Fruit fly (Drosophila melanogaster) whole organism, embryonic: ENCODE results near the gene brv3.

ENCODE experiments used
- Bteb2 ChIP-seq: fragments of 200-800 bp; sonication (Bioruptor generic); optimal IDR thresholded peaks from 2 replicates; lab custom pipeline; 2016; ENCODE audit warnings: missing biosample characterization, missing genetic modification characterization
- CG10267 ChIP-seq: fragments of 200-800 bp; sonication (Bioruptor generic); optimal IDR thresholded peaks from 2 replicates; lab custom pipeline; 2018; ENCODE audit warnings: missing biosample characterization, mild to moderate bottlenecking, missing genetic modification characterization, moderate library complexity
- CG11723 ChIP-seq: fragments of 200-800 bp; sonication (Bioruptor generic); optimal IDR thresholded peaks from 2 replicates; lab custom pipeline; 2017; ENCODE audit warnings: missing biosample characterization, mild to moderate bottlenecking, missing genetic modification characterization
- CG15479 ChIP-seq: fragments of 200-800 bp; sonication (Bioruptor generic); optimal IDR thresholded peaks from 3 replicates; lab custom pipeline; 2019; ENCODE audit warnings: missing biosample characterization, mild to moderate bottlenecking, missing genetic modification characterization, moderate library complexity
- CG17612 ChIP-seq: fragments of 200-800 bp; sonication (Bioruptor generic); IDR thresholded peaks from 2 replicates; pipeline ENCODE4 v1.3.6; 2022; ENCODE audit warnings: missing biosample characterization, missing genetic modification characterization
- CG18476 ChIP-seq: fragments of 200-800 bp; sonication (Bioruptor generic); optimal IDR thresholded peaks from 2 replicates; lab custom pipeline; 2016; ENCODE audit warnings: missing biosample characterization, mild to moderate bottlenecking, missing genetic modification characterization
- CG30020 ChIP-seq: fragments of 200-800 bp; optimal IDR thresholded peaks from 2 replicates; lab custom pipeline; 2019; ENCODE audit warnings: missing biosample characterization, mild to moderate bottlenecking, missing genetic modification characterization, moderate library complexity
- CG32767 ChIP-seq: fragments of 200-800 bp; sonication (Bioruptor generic); IDR thresholded peaks from 2 replicates; pipeline ENCODE4 v1.3.6; 2022; ENCODE audit warnings: missing biosample characterization, missing genetic modification characterization
- CG3726 ChIP-seq: fragments of 200-800 bp; sonication (Bioruptor generic); IDR thresholded peaks from 3 replicates; pipeline ENCODE4, ENCODE4 v1.3.6; 2022; ENCODE audit warnings: missing biosample characterization, missing genetic modification characterization
- CG4328 ChIP-seq: fragments of 200-800 bp; sonication (Bioruptor generic); optimal IDR thresholded peaks from 3 replicates; lab custom pipeline; 2017; ENCODE audit warnings: missing biosample characterization, missing genetic modification reagents, missing genetic modification characterization
- CG6272 ChIP-seq: fragments of 200-800 bp; sonication (Bioruptor generic); IDR thresholded peaks from 2 replicates; pipeline ENCODE4 v1.3.6; 2022; ENCODE audit warnings: missing biosample characterization, missing genetic modification characterization
- CG6765 ChIP-seq: fragments of 200-800 bp; sonication (Bioruptor generic); optimal IDR thresholded peaks from 3 replicates; lab custom pipeline; 2017; ENCODE audit warnings: missing biosample characterization, mild to moderate bottlenecking, missing genetic modification characterization
- CG8089 ChIP-seq: fragments of 200-800 bp; sonication (Bioruptor generic); optimal IDR thresholded peaks from 3 replicates; lab custom pipeline; 2016; ENCODE audit warnings: missing biosample characterization, missing genetic modification characterization
- CG9817 ChIP-seq: fragments of 200-800 bp; sonication (Bioruptor generic); optimal IDR thresholded peaks from 2 replicates; lab custom pipeline; 2018; ENCODE audit warnings: missing biosample characterization, mild to moderate bottlenecking, missing genetic modification characterization, moderate library complexity
- D19B ChIP-seq: fragments of 200-800 bp; sonication (Bioruptor generic); optimal IDR thresholded peaks from 2 replicates; lab custom pipeline; 2017; ENCODE audit warnings: missing biosample characterization, mild to moderate bottlenecking, missing genetic modification characterization
- Dbx ChIP-seq: fragments of 200-800 bp; sonication (Bioruptor generic); IDR thresholded peaks from 3 replicates; pipeline ENCODE4 v1.3.6; 2022; ENCODE audit warnings: missing biosample characterization, missing genetic modification characterization
- Drgx ChIP-seq: fragments of 200-800 bp; sonication (Bioruptor generic); IDR thresholded peaks from 2 replicates; pipeline ENCODE4 v1.3.6; 2022; ENCODE audit warnings: missing biosample characterization, missing genetic modification characterization
- E2f1 ChIP-seq: fragments of 200-800 bp; sonication (Bioruptor generic); IDR thresholded peaks from 2 replicates; pipeline ENCODE4 v1.3.6; 2022; ENCODE audit warnings: missing biosample characterization, missing genetic modification characterization
- Fer1 ChIP-seq: fragments of 200-800 bp; sonication (Bioruptor generic); optimal IDR thresholded peaks from 2 replicates; lab custom pipeline; 2017; ENCODE audit warnings: missing biosample characterization, mild to moderate bottlenecking, missing genetic modification characterization
- Hand ChIP-seq: fragments of 200-800 bp; sonication (Bioruptor generic); optimal IDR thresholded peaks from 2 replicates; lab custom pipeline; 2017; ENCODE audit warnings: mild to moderate bottlenecking, missing biosample characterization, missing genetic modification reagents, missing genetic modification characterization
- Hr51 ChIP-seq, 2 experiments: fragments of 200-800 bp; sonication (Bioruptor generic); optimal IDR thresholded peaks; 2 replicates in 1 of 2; 3 replicates in 1 of 2; lab custom pipeline; 2016 to 2018; ENCODE audit warnings: missing biosample characterization in 2 of 2, missing genetic modification characterization in 2 of 2, mild to moderate bottlenecking in 1 of 2, moderate library complexity in 1 of 2
- Mrtf ChIP-seq: fragments of 200-800 bp; sonication (Bioruptor generic); IDR thresholded peaks from 3 replicates; pipeline ENCODE4 v1.3.6; 2022; ENCODE audit warnings: missing biosample characterization, missing genetic modification characterization
- Nf-YA ChIP-seq: fragments of 200-800 bp; sonication (Bioruptor generic); IDR thresholded peaks from 2 replicates; pipeline ENCODE4 v1.3.6; 2022; ENCODE audit warnings: missing biosample characterization, missing genetic modification characterization
- Opbp ChIP-seq: fragments of 200-800 bp; sonication (Bioruptor generic); IDR thresholded peaks from 3 replicates; pipeline ENCODE4 v1.3.6; 2022; ENCODE audit warnings: missing biosample characterization, missing genetic modification characterization; ENCODE audit not compliant: partially characterized antibody
- cad ChIP-seq: fragments of >200 bp; optimal IDR thresholded peaks from 2 replicates; lab custom pipeline; 2017; ENCODE audit warnings: missing biosample characterization, missing genetic modification characterization
- cg ChIP-seq: fragments of 200-800 bp; sonication (Bioruptor generic); optimal IDR thresholded peaks from 3 replicates; lab custom pipeline; 2019; ENCODE audit warnings: missing biosample characterization, mild to moderate bottlenecking, missing genetic modification characterization, moderate library complexity
- chm ChIP-seq: fragments of 200-800 bp; sonication (Bioruptor generic); IDR thresholded peaks from 2 replicates; pipeline ENCODE4 v1.3.6; 2022; ENCODE audit warnings: missing biosample characterization, missing genetic modification characterization
- da ChIP-seq: fragments of 200-800 bp; sonication (Bioruptor generic); optimal IDR thresholded peaks from 2 replicates; lab custom pipeline; 2016; ENCODE audit warnings: missing biosample characterization, missing genetic modification characterization
- en ChIP-seq: fragments of 200-800 bp; sonication (Bioruptor generic); optimal IDR thresholded peaks from 2 replicates; lab custom pipeline; 2016; ENCODE audit warnings: missing biosample characterization, missing genetic modification characterization
- eve ChIP-seq, 2 experiments: fragments of >200 bp; optimal IDR thresholded peaks; 2 replicates each; lab custom pipeline; 2017; ENCODE audit warnings: missing biosample characterization in 2 of 2, missing genetic modification characterization in 2 of 2
- gfzf ChIP-seq: fragments of 200-800 bp; sonication (Bioruptor generic); optimal IDR thresholded peaks from 2 replicates; lab custom pipeline; 2016; ENCODE audit warnings: missing biosample characterization, mild to moderate bottlenecking, missing genetic modification characterization, moderate library complexity
- gsb ChIP-seq: fragments of 200-800 bp; sonication (Bioruptor generic); IDR thresholded peaks from 2 replicates; pipeline ENCODE4 v1.3.6; 2022; ENCODE audit warnings: missing biosample characterization, missing genetic modification characterization
- her ChIP-seq: fragments of 200-800 bp; sonication (Bioruptor generic); optimal IDR thresholded peaks from 2 replicates; lab custom pipeline; 2016; ENCODE audit warnings: missing biosample characterization, missing genetic modification characterization
- inv ChIP-seq: fragments of 200-800 bp; sonication (Bioruptor generic); IDR thresholded peaks from 2 replicates; pipeline ENCODE4 v1.3.6; 2022; ENCODE audit warnings: missing biosample characterization, missing genetic modification characterization; ENCODE audit not compliant: partially characterized antibody
- ken ChIP-seq: fragments of 200-800 bp; sonication (Bioruptor generic); IDR thresholded peaks from 3 replicates; pipeline ENCODE4 v1.3.6; 2022; ENCODE audit warnings: missing biosample characterization, missing genetic modification characterization
- lab ChIP-seq: fragments of 200-800 bp; sonication (Bioruptor generic); optimal IDR thresholded peaks from 3 replicates; lab custom pipeline; 2017; ENCODE audit warnings: missing biosample characterization, missing genetic modification characterization, mild to moderate bottlenecking, moderate library complexity, missing genetic modification reagents
- lmd ChIP-seq: fragments of 200-800 bp; sonication (Bioruptor generic); IDR thresholded peaks from 2 replicates; pipeline ENCODE4 v1.3.6; 2022; ENCODE audit warnings: missing biosample characterization, missing genetic modification characterization
- oc ChIP-seq: fragments of 200-800 bp; sonication (Bioruptor generic); optimal IDR thresholded peaks from 2 replicates; lab custom pipeline; 2018; ENCODE audit warnings: missing biosample characterization, mild to moderate bottlenecking, missing genetic modification characterization, moderate library complexity
- pita ChIP-seq: fragments of 200-800 bp; sonication (Bioruptor generic); optimal IDR thresholded peaks from 2 replicates; lab custom pipeline; 2017; ENCODE audit warnings: missing biosample characterization, mild to moderate bottlenecking, missing genetic modification characterization
- pum ChIP-seq: fragments of 200-800 bp; sonication (Bioruptor generic); optimal IDR thresholded peaks from 2 replicates; lab custom pipeline; 2016; ENCODE audit warnings: missing biosample characterization, missing genetic modification characterization
- rib ChIP-seq: fragments of 200-800 bp; sonication (Bioruptor generic); IDR thresholded peaks from 2 replicates; pipeline ENCODE4 v1.3.6; 2022; ENCODE audit warnings: missing biosample characterization, missing genetic modification characterization
- stc ChIP-seq: fragments of 200-800 bp; sonication (Bioruptor generic); IDR thresholded peaks from 2 replicates; pipeline ENCODE4 v1.3.6; 2022; ENCODE audit warnings: missing biosample characterization, missing genetic modification characterization
- tap ChIP-seq: fragments of 200-800 bp; optimal IDR thresholded peaks from 3 replicates; lab custom pipeline; 2019; ENCODE audit warnings: missing biosample characterization, mild to moderate bottlenecking, missing genetic modification characterization, moderate library complexity
- tgo ChIP-seq: fragments of 200-800 bp; sonication (Bioruptor generic); IDR thresholded peaks from 3 replicates; pipeline ENCODE4 v1.3.6; 2022; ENCODE audit warnings: missing biosample characterization, missing genetic modification characterization
- tin ChIP-seq: fragments of 200-800 bp; sonication (Bioruptor generic); optimal IDR thresholded peaks from 3 replicates; lab custom pipeline; 2016; ENCODE audit warnings: missing biosample characterization, missing genetic modification characterization
- trh ChIP-seq: fragments of 200-800 bp; sonication (Bioruptor generic); optimal IDR thresholded peaks from 2 replicates; lab custom pipeline; 2016; ENCODE audit warnings: missing biosample characterization, missing genetic modification characterization
- tup ChIP-seq: fragments of 200-800 bp; sonication (Bioruptor generic); optimal IDR thresholded peaks from 2 replicates; lab custom pipeline; 2016; ENCODE audit warnings: missing biosample characterization, mild to moderate bottlenecking, missing genetic modification characterization, moderate library complexity
- tx ChIP-seq: fragments of 200-800 bp; sonication (Bioruptor generic); optimal IDR thresholded peaks from 2 replicates; lab custom pipeline; 2016; ENCODE audit warnings: missing biosample characterization, missing genetic modification characterization
- vfl ChIP-seq: fragments of 200-800 bp; sonication (Bioruptor generic); optimal IDR thresholded peaks from 2 replicates; lab custom pipeline; 2016; ENCODE audit warnings: missing biosample characterization, missing genetic modification characterization
- zen ChIP-seq: fragments of 200-800 bp; sonication (Bioruptor generic); optimal IDR thresholded peaks from 3 replicates; lab custom pipeline; 2018; ENCODE audit warnings: missing biosample characterization, mild to moderate bottlenecking, missing genetic modification characterization, moderate library complexity
- zen2 ChIP-seq: fragments of 200-800 bp; sonication (Bioruptor generic); IDR thresholded peaks from 3 replicates; pipeline ENCODE4 v1.3.6; 2022; ENCODE audit warnings: missing biosample characterization, missing genetic modification characterization; ENCODE audit not compliant: partially characterized antibody

The brv3 gene

dm6 chrX:2619651-2620050 lies 4.7 kb downstream of the brv3 start, which contains the start of the genes Tsp3A and Seipin (continued):
- TF ChIP-seq D19B (peak; percentile 77), Drgx (GFP tag; lab: Robert Waterston, UW) (peak; percentile 86), CG11723 (GFP tag; lab: Kevin White, UChicago) (no peak), trh (no peak), Bteb2 (peak; percentile 68), ken (peak; percentile 82; the same call in 2 of the 3 replicates), CG6765 (GFP tag; lab: Kevin White, UChicago) (peak; percentile 84), CG17612 (GFP tag; lab: Robert Waterston, UW) (peak; percentile 73), cad (GFP tag; lab: Kevin White, UChicago) (no peak), en (peak; percentile 52), Hand (GFP tag; lab: Kevin White, UChicago) (peak; percentile 80), CG3726 (GFP tag; lab: Robert Waterston, UW) (peak; percentile 74; the same call in 2 of the 3 replicates), stc (peak; percentile 93), CG9817 (tag; lab: Kevin White, UChicago) (peak; percentile 70), zen2 (GFP tag; lab: Robert Waterston, UW) (peak; percentile 16; the same call in 1 of the 3 replicates), lmd (GFP tag; lab: Robert Waterston, UW) (peak; percentile 90), cg (GFP tag; lab: Kevin White, UChicago) (no peak), gfzf (GFP tag; lab: Kevin White, UChicago) (peak; percentile 27), CG30020 (tag; lab: Kevin White, UChicago) (peak; percentile 37), da (GFP tag; lab: Kevin White, UChicago) (peak; percentile 69), tx (GFP tag; lab: Kevin White, UChicago) (peak; percentile 66), Hr51 (GFP tag; optimal IDR thresholded peaks at IDR 0.05; lab: Kevin White, UChicago) (peak; percentile 68 to 83), CG15479 (GFP tag; lab: Kevin White, UChicago) (peak; percentile 18), CG4328 (GFP tag; lab: Kevin White, UChicago) (peak; percentile 60), tin (GFP tag; lab: Kevin White, UChicago) (peak; percentile 65), her (peak; percentile 85), pita (GFP tag; lab: Kevin White, UChicago) (no peak), CG6272 (GFP tag; lab: Robert Waterston, UW) (peak; percentile 82), CG8089 (GFP tag; lab: Kevin White, UChicago) (peak; percentile 60), E2f1 (GFP tag; lab: Robert Waterston, UW) (peak; percentile 88), lab (peak; percentile 97), tgo (GFP tag; lab: Robert Waterston, UW) (peak; percentile 85), vfl (GFP tag; lab: Kevin White, UChicago) (peak; percentile 54), oc (tag; lab: Kevin White, UChicago) (no peak), gsb (GFP tag; lab: Robert Waterston, UW) (peak; percentile 85), Nf-YA (GFP tag; lab: Robert Waterston, UW) (peak; percentile 67), pum (peak; percentile 57), zen (tag; lab: Kevin White, UChicago) (peak; percentile 38), inv (GFP tag; lab: Robert Waterston, UW) (no peak; the same call in 1 of the 2 replicates), Mrtf (GFP tag; lab: Robert Waterston, UW) (peak; percentile 87), Opbp (GFP tag; lab: Robert Waterston, UW) (no peak; the same call in 2 of the 3 replicates), Fer1 (GFP tag; lab: Kevin White, UChicago) (peak; percentile 91), CG10267 (peak; percentile 67), tap (no peak), Dbx (GFP tag; lab: Robert Waterston, UW) (peak; percentile 86), CG18476 (peak; percentile 56), CG32767 (GFP tag; lab: Robert Waterston, UW) (peak; percentile 78), tup (GFP tag; lab: Kevin White, UChicago) (peak; percentile 49), eve (GFP tag; optimal IDR thresholded peaks at IDR 0.05; lab: Kevin White, UChicago) (no peak), rib (GFP tag; lab: Robert Waterston, UW) (peak; percentile 86), chm (GFP tag; lab: Robert Waterston, UW) (peak; percentile 93)
